Worm (Caenorhabditis elegans) whole organism, L2 larva: Measurements from ENCODE around the gene rhgf-2.
"Not testable (repeated sequence)": the region's sequence is repeated elsewhere in the genome, so short reads cannot be mapped to it uniquely, and the experiment has no call there.

Experiments used
- C34F6.9 ChIP-seq: fragments of 150-350 bp; optimal IDR thresholded peaks from 2 replicates; lab custom pipeline; 2014; ENCODE audit warnings: missing biosample characterization, missing genetic modification characterization
- F13H6.1 ChIP-seq: sonication (generic microtip); optimal IDR thresholded peaks from 2 replicates; lab custom pipeline; 2016; ENCODE audit warnings: missing genetic modification characterization, missing compliant biosample characterization
- Y55F3AM.14 ChIP-seq: fragments of 200-800 bp; sonication (Bioruptor generic); optimal IDR thresholded peaks from 2 replicates; lab custom pipeline; 2018; ENCODE audit warnings: mild to moderate bottlenecking, missing genetic modification characterization, missing compliant biosample characterization
- ZK546.5 ChIP-seq: sonication (generic microtip); optimal IDR thresholded peaks from 2 replicates; lab custom pipeline; 2017; ENCODE audit warnings: missing biosample characterization, missing genetic modification characterization
- alr-1 ChIP-seq: fragments of 150-350 bp; optimal IDR thresholded peaks from 2 replicates; lab custom pipeline; 2014; ENCODE audit warnings: missing biosample characterization, missing genetic modification characterization
- aly-2 ChIP-seq: fragments of 150-350 bp; optimal IDR thresholded peaks from 2 replicates; lab custom pipeline; 2014; ENCODE audit warnings: missing biosample characterization, missing genetic modification characterization
- ama-1 ChIP-seq: fragments of 150-350 bp; optimal IDR thresholded peaks from 2 replicates; lab custom pipeline; 2018; ENCODE audit warnings: inconsistent platforms
- blmp-1 ChIP-seq: sonication (generic microtip); optimal IDR thresholded peaks from 2 replicates; lab custom pipeline; 2017; ENCODE audit warnings: missing genetic modification characterization, mild to moderate bottlenecking, missing compliant biosample characterization, antibody characterized with exemption, moderate library complexity; ENCODE audit not compliant: insufficient read depth
- ceh-16 ChIP-seq: fragments of 150-350 bp; optimal IDR thresholded peaks from 2 replicates; lab custom pipeline; 2014; ENCODE audit warnings: missing biosample characterization, missing genetic modification characterization
- ceh-82 ChIP-seq: fragments of 150-350 bp; optimal IDR thresholded peaks from 2 replicates; lab custom pipeline; 2014; ENCODE audit warnings: missing biosample characterization, missing genetic modification characterization
- crh-2 ChIP-seq: sonication (generic microtip); optimal IDR thresholded peaks from 2 replicates; lab custom pipeline; 2017; ENCODE audit warnings: missing biosample characterization, missing genetic modification characterization
- dmd-4 ChIP-seq: sonication (generic microtip); optimal IDR thresholded peaks from 2 replicates; lab custom pipeline; 2017; ENCODE audit warnings: missing biosample characterization, missing genetic modification characterization
- egl-27 ChIP-seq: sonication (generic microtip); optimal IDR thresholded peaks from 3 replicates; lab custom pipeline; 2017; ENCODE audit warnings: missing biosample characterization, missing genetic modification reagents, missing genetic modification characterization
- elt-1 ChIP-seq: fragments of 150-350 bp; optimal IDR thresholded peaks from 2 replicates; lab custom pipeline; 2014; ENCODE audit warnings: missing biosample characterization, missing genetic modification characterization
- fos-1 ChIP-seq: fragments of 150-350 bp; optimal IDR thresholded peaks from 2 replicates; lab custom pipeline; 2014; ENCODE audit warnings: missing biosample characterization, missing genetic modification characterization
- gmeb-1 ChIP-seq: fragments of 150-350 bp; optimal IDR thresholded peaks from 2 replicates; lab custom pipeline; 2014; ENCODE audit warnings: missing biosample characterization, missing genetic modification characterization
- lin-11 ChIP-seq: fragments of 150-350 bp; sonication (generic microtip); optimal IDR thresholded peaks from 2 replicates; lab custom pipeline; 2014; ENCODE audit warnings: missing biosample characterization, missing genetic modification characterization, inconsistent platforms, mixed read lengths
- lin-13 ChIP-seq: fragments of 150-350 bp; optimal IDR thresholded peaks from 2 replicates; lab custom pipeline; 2014; ENCODE audit warnings: missing biosample characterization, missing genetic modification reagents, missing genetic modification characterization
- lin-39 ChIP-seq: fragments of 150-350 bp; optimal IDR thresholded peaks from 2 replicates; lab custom pipeline; 2014; ENCODE audit warnings: missing biosample characterization, missing genetic modification reagents, missing genetic modification characterization
- lsy-2 ChIP-seq, 2 experiments: fragments of 150-350 bp in 1 of 2; sonication (generic microtip) in 1 of 2; optimal IDR thresholded peaks; 2 replicates each; lab custom pipeline; 2014 to 2017; ENCODE audit warnings: missing biosample characterization in 2 of 2, missing genetic modification characterization in 2 of 2
- mab-5 ChIP-seq: fragments of 150-350 bp; optimal IDR thresholded peaks from 2 replicates; lab custom pipeline; 2014; ENCODE audit warnings: missing biosample characterization, missing genetic modification characterization
- mbf-1 ChIP-seq: sonication (generic microtip); optimal IDR thresholded peaks from 2 replicates; lab custom pipeline; 2017; ENCODE audit warnings: missing biosample characterization, missing genetic modification characterization
- mdl-1 ChIP-seq, 2 experiments: fragments of 150-350 bp in 1 of 2; sonication (generic microtip) in 1 of 2; optimal IDR thresholded peaks; 2 replicates each; lab custom pipeline; 2017; ENCODE audit warnings: missing biosample characterization in 2 of 2, missing genetic modification characterization in 2 of 2
- nhr-10 ChIP-seq: sonication (generic microtip); optimal IDR thresholded peaks from 2 replicates; lab custom pipeline; 2017; ENCODE audit warnings: missing biosample characterization, missing genetic modification characterization
- nhr-12 ChIP-seq: fragments of 150-350 bp; optimal IDR thresholded peaks from 2 replicates; lab custom pipeline; 2014; ENCODE audit warnings: missing biosample characterization, missing genetic modification characterization
- nhr-129 ChIP-seq: fragments of 150-350 bp; optimal IDR thresholded peaks from 2 replicates; lab custom pipeline; 2014; ENCODE audit warnings: missing biosample characterization, missing genetic modification characterization
- nhr-21 ChIP-seq: fragments of 150-350 bp; optimal IDR thresholded peaks from 2 replicates; lab custom pipeline; 2014; ENCODE audit warnings: missing biosample characterization, missing genetic modification characterization
- nhr-23 ChIP-seq: fragments of 150-350 bp; optimal IDR thresholded peaks from 2 replicates; lab custom pipeline; 2014; ENCODE audit warnings: missing biosample characterization, missing genetic modification reagents, missing genetic modification characterization
- nhr-25 ChIP-seq: fragments of 150-350 bp; sonication (generic microtip); optimal IDR thresholded peaks from 3 replicates; lab custom pipeline; 2014; ENCODE audit warnings: missing biosample characterization, missing genetic modification characterization
- nhr-6 ChIP-seq: fragments of 150-350 bp; optimal IDR thresholded peaks from 2 replicates; lab custom pipeline; 2014; ENCODE audit warnings: missing biosample characterization, missing genetic modification characterization
- nhr-77 ChIP-seq: fragments of 150-350 bp; optimal IDR thresholded peaks from 2 replicates; lab custom pipeline; 2014; ENCODE audit warnings: missing biosample characterization, missing genetic modification characterization
- peb-1 ChIP-seq: fragments of 150-350 bp; optimal IDR thresholded peaks from 2 replicates; lab custom pipeline; 2014; ENCODE audit warnings: missing biosample characterization, missing genetic modification characterization
- sem-4 ChIP-seq: fragments of 150-350 bp; optimal IDR thresholded peaks from 2 replicates; lab custom pipeline; 2014; ENCODE audit warnings: missing biosample characterization, missing genetic modification reagents, missing genetic modification characterization
- sma-3 ChIP-seq: sonication (generic microtip); optimal IDR thresholded peaks from 2 replicates; lab custom pipeline; 2016; ENCODE audit warnings: missing genetic modification reagents, missing genetic modification characterization, missing compliant biosample characterization
- sma-9 ChIP-seq, 2 experiments: fragments of 150-350 bp in 1 of 2; sonication (generic microtip) in 1 of 2; optimal IDR thresholded peaks; 2 replicates each; lab custom pipeline; 2014 to 2016; ENCODE audit warnings: missing genetic modification characterization in 2 of 2, mild to moderate bottlenecking in 1 of 2, missing biosample characterization in 1 of 2, missing compliant biosample characterization in 1 of 2, missing genetic modification reagents in 1 of 2, moderate library complexity in 1 of 2
- snpc-4 ChIP-seq: fragments of 150-350 bp; optimal IDR thresholded peaks from 2 replicates; lab custom pipeline; 2014; ENCODE audit warnings: missing biosample characterization, missing genetic modification characterization
- unc-39 ChIP-seq: fragments of 150-350 bp; optimal IDR thresholded peaks from 2 replicates; lab custom pipeline; 2014; ENCODE audit warnings: missing biosample characterization, missing genetic modification characterization
- unc-55 ChIP-seq: fragments of 150-350 bp; sonication (generic microtip); optimal IDR thresholded peaks from 3 replicates; lab custom pipeline; 2014; ENCODE audit warnings: missing biosample characterization, missing genetic modification reagents, missing genetic modification characterization
- zag-1 ChIP-seq: fragments of 150-350 bp; optimal IDR thresholded peaks from 2 replicates; lab custom pipeline; 2014; ENCODE audit warnings: missing biosample characterization, missing genetic modification characterization
- ztf-11 ChIP-seq: sonication (generic microtip); optimal IDR thresholded peaks from 2 replicates; lab custom pipeline; 2017; ENCODE audit warnings: missing biosample characterization, missing genetic modification characterization
- ztf-4 ChIP-seq: fragments of 150-350 bp; optimal IDR thresholded peaks from 2 replicates; lab custom pipeline; 2014; ENCODE audit warnings: missing biosample characterization, missing genetic modification characterization

rhgf-2 gene

DNA sequence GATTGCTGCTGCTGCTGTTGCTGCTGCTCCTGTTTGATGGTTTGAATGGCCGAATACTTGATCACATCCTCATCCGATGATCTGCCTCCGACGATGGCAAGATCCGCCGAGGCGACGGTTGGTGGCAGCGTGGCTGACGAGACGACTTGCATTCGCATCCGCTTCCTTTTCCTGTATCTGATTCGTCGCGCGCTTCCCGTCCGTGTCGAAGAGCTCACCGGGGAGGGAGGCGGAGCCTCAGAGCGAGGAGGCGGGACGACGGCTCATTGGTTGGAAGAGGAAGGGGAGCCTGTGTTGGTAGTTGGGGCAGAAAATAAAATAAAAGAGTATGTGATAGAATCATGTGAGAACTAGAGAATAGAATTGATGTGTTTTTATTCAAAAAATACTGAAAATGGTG lies 34.1 kb downstream of the rhgf-2 start:
- TF ChIP-seq sem-4 (peak; percentile 9), unc-39 (tag; lab: Kevin White, UChicago) (no peak), F13H6.1 (tag; lab: Kevin White, UChicago) (peak; percentile 5)

DNA sequence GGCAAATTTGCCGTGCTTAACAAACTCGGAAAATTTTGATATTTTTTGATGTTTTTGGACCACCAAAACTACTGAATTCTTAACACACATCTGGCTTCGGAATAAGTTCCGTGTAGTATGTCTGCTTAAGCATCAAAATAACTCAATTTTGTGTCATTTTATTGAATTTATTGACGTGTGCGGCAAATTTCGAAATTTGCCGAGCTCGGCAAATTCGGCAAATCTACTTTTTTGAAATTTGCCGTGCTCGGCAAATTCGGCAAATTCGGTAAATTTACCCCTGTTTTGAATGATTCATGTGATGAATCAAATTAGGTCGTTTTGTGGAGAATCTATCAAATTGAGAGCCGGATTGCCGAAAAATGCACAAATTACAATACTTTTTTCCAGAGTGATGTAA lies 34.7 kb downstream of the rhgf-2 start, which contains the start of gene ast-1:
ast-1 (minus strand) TSS at position 101 of the 400 bp plus-strand sequence.
- TF ChIP-seq aly-2; lin-11 (tag; lab: Kevin White, UChicago); lsy-2 (tag; optimal IDR thresholded peaks at IDR 0.05; lab: Kevin White, UChicago): not testable (repeated sequence)

DNA sequence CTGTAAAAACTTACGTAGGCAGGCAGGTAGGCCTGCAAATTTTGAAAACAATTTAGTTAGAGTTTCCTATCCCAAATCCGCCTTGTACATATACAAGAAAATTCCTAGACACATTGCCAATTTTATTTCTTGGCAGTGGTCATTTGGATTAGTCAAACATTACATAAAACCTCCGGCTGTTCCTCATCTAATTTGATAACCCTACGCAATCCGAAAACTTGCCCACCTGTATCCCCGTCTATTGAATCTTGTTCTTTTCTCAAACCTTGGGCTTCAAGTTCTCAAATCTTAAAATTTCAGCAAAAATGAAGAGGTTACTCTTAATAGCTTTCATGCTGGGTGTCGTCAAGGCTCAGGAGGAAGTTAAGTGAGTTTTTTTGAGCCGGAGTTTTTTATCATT lies 45.5 kb downstream of the rhgf-2 start, which contains the start of gene F56D3.1:
F56D3.1 (plus strand) TSS at position 301 of the 400 bp plus-strand sequence.
- no peak for TF ChIP-seq sma-3 (GFP tag; lab: Kevin White, UChicago)
- TF ChIP-seq ZK546.5 = no peak
- no peak for TF ChIP-seq Y55F3AM.14
- TF ChIP-seq mbf-1 (tag; lab: Kevin White, UChicago) = no peak
- no peak for TF ChIP-seq F13H6.1 (tag; lab: Kevin White, UChicago)
- no peak for TF ChIP-seq lin-39 (tag; lab: Kevin White, UChicago)
- no peak for TF ChIP-seq alr-1 (tag; lab: Kevin White, UChicago)
- no peak for TF ChIP-seq nhr-6 (tag; lab: Kevin White, UChicago)
- TF ChIP-seq unc-55 (GFP tag; lab: Kevin White, UChicago) = no peak
- no peak for TF ChIP-seq blmp-1 (tag; lab: Kevin White, UChicago)
- no peak for TF ChIP-seq fos-1
- TF ChIP-seq ceh-82 = no peak
- no peak for TF ChIP-seq egl-27 (tag; lab: Kevin White, UChicago)
- TF ChIP-seq zag-1 = no peak
- no peak for TF ChIP-seq nhr-10 (tag; lab: Kevin White, UChicago)
- no peak for TF ChIP-seq lin-11 (tag; lab: Kevin White, UChicago)
- no peak for TF ChIP-seq nhr-77 (tag; lab: Kevin White, UChicago)
- no peak for TF ChIP-seq peb-1 (tag; lab: Kevin White, UChicago)
- TF ChIP-seq elt-1 = no peak
- no peak for TF ChIP-seq aly-2
- TF ChIP-seq, all 48 proteins: peak for 0

DNA sequence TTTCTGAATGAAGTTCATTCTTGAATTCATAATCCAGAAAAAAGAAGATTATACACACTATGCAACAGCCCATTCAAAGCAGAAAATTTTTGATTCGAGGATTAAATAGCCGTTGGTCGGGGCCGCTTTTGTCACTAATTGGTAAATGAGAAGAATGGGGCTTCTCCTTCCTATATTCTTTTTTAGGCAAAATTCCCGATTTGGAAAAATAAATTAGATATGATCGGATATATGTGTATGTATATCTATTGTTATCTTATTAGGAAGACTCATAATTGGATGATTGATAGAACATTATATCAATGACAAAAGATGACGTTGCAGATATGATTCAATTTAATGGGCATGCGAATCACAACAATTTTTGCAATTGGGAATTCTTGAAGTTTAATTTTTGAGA lies 49.6 kb downstream of the rhgf-2 start:
- TF ChIP-seq ama-1 (no peak), gmeb-1 (tag; lab: Kevin White, UChicago) (no peak), alr-1 (tag; lab: Kevin White, UChicago) (no peak), nhr-129 (no peak), nhr-77 (tag; lab: Kevin White, UChicago) (no peak)

DNA sequence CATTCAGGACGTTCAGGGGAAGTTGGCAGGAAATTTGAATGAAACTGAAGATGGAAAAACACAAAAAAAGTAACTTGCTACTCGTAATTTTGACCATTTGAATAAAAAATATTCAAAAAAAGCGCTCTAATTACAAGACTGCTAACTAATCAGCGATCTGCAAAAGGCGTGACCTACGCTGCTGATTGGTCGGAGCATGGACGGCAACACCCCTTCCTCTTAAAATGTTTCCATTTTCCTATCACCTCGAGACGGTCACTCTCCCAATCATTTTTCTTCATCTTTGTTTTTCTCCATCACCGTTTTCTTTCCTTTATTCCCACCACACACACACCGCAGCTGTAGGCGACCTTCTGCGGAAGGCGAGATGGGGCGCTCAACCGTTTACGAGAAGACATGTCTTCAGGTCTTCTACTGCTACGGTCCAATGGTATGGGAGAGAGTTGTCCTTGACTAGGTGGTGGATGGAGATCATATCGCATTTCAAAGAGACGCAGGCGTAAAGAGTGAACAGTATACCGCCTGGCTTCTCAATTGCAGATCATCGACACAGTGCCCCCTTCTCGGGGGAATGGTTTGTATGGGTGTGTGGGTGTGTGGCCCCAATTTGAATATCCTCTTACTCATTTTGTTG lies 51.0 kb downstream of the rhgf-2 start:
- TF ChIP-seq mab-5 (tag; lab: Kevin White, UChicago) (no peak), sma-3 (GFP tag; lab: Kevin White, UChicago) (peak; percentile 9), ZK546.5 (no peak), lin-39 (tag; lab: Kevin White, UChicago) (no peak), lin-11 (tag; lab: Kevin White, UChicago) (no peak), nhr-10 (tag; lab: Kevin White, UChicago) (no peak), nhr-129 (peak; percentile 26), C34F6.9 (tag; lab: Kevin White, UChicago) (peak; percentile 16), snpc-4 (tag; lab: Kevin White, UChicago) (no peak), alr-1 (tag; lab: Kevin White, UChicago) (no peak), nhr-77 (tag; lab: Kevin White, UChicago) (no peak), nhr-23 (tag; lab: Kevin White, UChicago) (no peak), zag-1 (no peak), blmp-1 (tag; lab: Kevin White, UChicago) (peak; percentile 33), nhr-12 (tag; lab: Kevin White, UChicago) (no peak), nhr-21 (peak; percentile 17), elt-1 (no peak), egl-27 (tag; lab: Kevin White, UChicago) (no peak), fos-1 (peak; percentile 31), ceh-82 (no peak), nhr-25 (tag; lab: Kevin White, UChicago) (peak; percentile 87), ceh-16 (tag; lab: Kevin White, UChicago) (peak; percentile 39), sma-9 (GFP tag; optimal IDR thresholded peaks at IDR 0.05; lab: Kevin White, UChicago) (no peak), sma-9 (tag; optimal IDR thresholded peaks at IDR 0.05; lab: Kevin White, UChicago) (no peak), crh-2 (no peak), nhr-6 (tag; lab: Kevin White, UChicago) (no peak), ztf-11 (tag; lab: Kevin White, UChicago) (no peak), ztf-4 (tag; lab: Kevin White, UChicago) (no peak), peb-1 (tag; lab: Kevin White, UChicago) (no peak), lin-13 (GFP tag; lab: Kevin White, UChicago) (no peak), mdl-1 (tag; optimal IDR thresholded peaks at IDR 0.05; lab: Kevin White, UChicago) (no peak), dmd-4 (tag; lab: Kevin White, UChicago) (no peak), aly-2 (no peak)
